Fruit fly (Drosophila melanogaster) whole organism, embryonic: Measurements from ENCODE around the gene TFAM.

Experiments
- Atf3 ChIP-seq: fragments of 200-800 bp; sonication (Bioruptor generic); optimal IDR thresholded peaks from 3 replicates; lab custom pipeline; 2016; ENCODE audit warnings: missing biosample characterization, missing genetic modification characterization
- BtbVII ChIP-seq: fragments of 200-800 bp; sonication (Bioruptor generic); optimal IDR thresholded peaks from 3 replicates; lab custom pipeline; 2017; ENCODE audit warnings: missing biosample characterization, mild to moderate bottlenecking, missing genetic modification characterization
- CG11560 ChIP-seq: fragments of 200-800 bp; sonication (Bioruptor generic); IDR thresholded peaks from 3 replicates; pipeline ENCODE4 v1.3.6; 2022; ENCODE audit warnings: missing biosample characterization, missing genetic modification characterization
- CG11695 ChIP-seq: fragments of 200-800 bp; sonication (Bioruptor generic); IDR thresholded peaks from 3 replicates; pipeline ENCODE4 v1.3.6; 2022; ENCODE audit warnings: missing biosample characterization, missing genetic modification characterization
- CG11696 ChIP-seq: fragments of 200-800 bp; sonication (Bioruptor generic); IDR thresholded peaks from 2 replicates; pipeline ENCODE4 v1.3.6; 2022; ENCODE audit warnings: missing biosample characterization, missing genetic modification characterization
- CG13123 ChIP-seq: fragments of 200-800 bp; sonication (Bioruptor generic); optimal IDR thresholded peaks from 2 replicates; lab custom pipeline; 2016; ENCODE audit warnings: missing biosample characterization, missing genetic modification characterization
- CG15073 ChIP-seq: fragments of 200-800 bp; sonication (Bioruptor generic); optimal IDR thresholded peaks from 2 replicates; lab custom pipeline; 2016; ENCODE audit warnings: missing biosample characterization, missing genetic modification characterization
- CG15601 ChIP-seq: fragments of 200-800 bp; sonication (Bioruptor generic); optimal IDR thresholded peaks from 3 replicates; lab custom pipeline; 2019; ENCODE audit warnings: missing biosample characterization, mild to moderate bottlenecking, missing genetic modification characterization, moderate library complexity
- CG16779 ChIP-seq: fragments of 200-800 bp; sonication (Bioruptor generic); IDR thresholded peaks from 2 replicates; pipeline ENCODE4 v1.3.6; 2022; ENCODE audit warnings: missing biosample characterization, missing genetic modification characterization
- CG2116 ChIP-seq: fragments of 200-800 bp; sonication (Bioruptor generic); optimal IDR thresholded peaks from 3 replicates; lab custom pipeline; 2018; ENCODE audit warnings: missing biosample characterization, mild to moderate bottlenecking, missing genetic modification characterization
- CG2120 ChIP-seq: fragments of 200-800 bp; sonication (Bioruptor generic); optimal IDR thresholded peaks from 3 replicates; lab custom pipeline; 2016; ENCODE audit warnings: missing biosample characterization, missing genetic modification characterization
- CG3163 ChIP-seq: fragments of 200-800 bp; sonication (Bioruptor generic); optimal IDR thresholded peaks from 3 replicates; lab custom pipeline; 2016; ENCODE audit warnings: missing biosample characterization, missing genetic modification characterization
- CG4707 ChIP-seq: fragments of 200-800 bp; sonication (Bioruptor generic); optimal IDR thresholded peaks from 2 replicates; lab custom pipeline; 2018; ENCODE audit warnings: missing biosample characterization, mild to moderate bottlenecking, missing genetic modification characterization, moderate library complexity
- CG5245 ChIP-seq: fragments of 200-800 bp; sonication (Bioruptor generic); optimal IDR thresholded peaks from 3 replicates; lab custom pipeline; 2016; ENCODE audit warnings: missing biosample characterization, missing genetic modification characterization
- CG6254 ChIP-seq: fragments of 200-800 bp; sonication (Bioruptor generic); optimal IDR thresholded peaks from 3 replicates; lab custom pipeline; 2017; ENCODE audit warnings: mild to moderate bottlenecking, missing biosample characterization, missing genetic modification reagents, missing genetic modification characterization
- CG6654 ChIP-seq: fragments of 200-800 bp; sonication (Bioruptor generic); optimal IDR thresholded peaks from 2 replicates; lab custom pipeline; 2017; ENCODE audit warnings: missing biosample characterization, mild to moderate bottlenecking, missing genetic modification characterization
- CG6813 ChIP-seq: fragments of 200-800 bp; sonication (Bioruptor generic); optimal IDR thresholded peaks from 2 replicates; lab custom pipeline; 2017; ENCODE audit warnings: missing biosample characterization, missing genetic modification characterization, mild to moderate bottlenecking, moderate library complexity, missing genetic modification reagents
- CG7357 ChIP-seq: fragments of 200-800 bp; sonication (Bioruptor generic); IDR thresholded peaks from 3 replicates; pipeline ENCODE4 v1.3.6; 2022; ENCODE audit warnings: missing biosample characterization, missing genetic modification characterization
- CG7556 ChIP-seq: fragments of 200-800 bp; sonication (Bioruptor generic); optimal IDR thresholded peaks from 2 replicates; lab custom pipeline; 2017; ENCODE audit warnings: missing biosample characterization, mild to moderate bottlenecking, missing genetic modification characterization
- CG8478 ChIP-seq: fragments of >200 bp; optimal IDR thresholded peaks from 2 replicates; lab custom pipeline; 2018
- CG9215 ChIP-seq: fragments of 200-800 bp; sonication (Bioruptor generic); IDR thresholded peaks from 2 replicates; pipeline ENCODE4 v1.3.6; 2022; ENCODE audit warnings: missing biosample characterization, missing genetic modification characterization
- Chrac-16 ChIP-seq: fragments of 200-800 bp; sonication (Bioruptor generic); optimal IDR thresholded peaks from 3 replicates; lab custom pipeline; 2016; ENCODE audit warnings: missing biosample characterization, missing genetic modification characterization
- D19A ChIP-seq: fragments of 200-800 bp; optimal IDR thresholded peaks from 3 replicates; lab custom pipeline; 2019; ENCODE audit warnings: missing biosample characterization, mild to moderate bottlenecking, missing genetic modification characterization, moderate library complexity
- D19B ChIP-seq: fragments of 200-800 bp; sonication (Bioruptor generic); optimal IDR thresholded peaks from 2 replicates; lab custom pipeline; 2017; ENCODE audit warnings: missing biosample characterization, mild to moderate bottlenecking, missing genetic modification characterization
- HLH3B ChIP-seq: fragments of 200-800 bp; sonication (Bioruptor generic); IDR thresholded peaks from 2 replicates; pipeline ENCODE4 v1.3.6; 2022; ENCODE audit warnings: missing biosample characterization, missing genetic modification characterization
- Hand ChIP-seq: fragments of 200-800 bp; sonication (Bioruptor generic); optimal IDR thresholded peaks from 2 replicates; lab custom pipeline; 2017; ENCODE audit warnings: mild to moderate bottlenecking, missing biosample characterization, missing genetic modification reagents, missing genetic modification characterization
- Kr ChIP-seq: fragments of 200-800 bp; sonication (Bioruptor generic); optimal IDR thresholded peaks from 2 replicates; lab custom pipeline; 2017; ENCODE audit warnings: missing biosample characterization, mild to moderate bottlenecking, missing genetic modification characterization
- Med ChIP-seq: fragments of 200-800 bp; sonication (Bioruptor generic); peaks from one replicate; lab custom pipeline; 2016; ENCODE audit warnings: missing biosample characterization, missing genetic modification characterization, mild to moderate bottlenecking, inconsistent platforms, moderate library complexity
- Sry-δ ChIP-seq: fragments of 200-800 bp; sonication (Bioruptor generic); optimal IDR thresholded peaks from 2 replicates; lab custom pipeline; 2016; ENCODE audit warnings: missing biosample characterization, missing genetic modification characterization
- Stat92E ChIP-seq, 3 experiments: fragments of >200 bp in 2 of 3; fragments of 200-800 bp in 1 of 3; sonication (Bioruptor generic) in 1 of 3; optimal IDR thresholded peaks; 2 replicates each; lab custom pipeline; 2017 to 2019; ENCODE audit warnings: missing biosample characterization in 3 of 3, missing genetic modification characterization in 3 of 3, mild to moderate bottlenecking in 1 of 3, moderate library complexity in 1 of 3
- Trl ChIP-seq, 3 experiments: fragments of >200 bp in 2 of 3; fragments of 200-800 bp in 1 of 3; sonication (Bioruptor generic) in 1 of 3; optimal IDR thresholded peaks; 2 replicates in 1 of 3; 3 replicates in 2 of 3; lab custom pipeline; 2016 to 2017; ENCODE audit warnings: missing biosample characterization in 1 of 3, missing genetic modification characterization in 1 of 3
- amos ChIP-seq: fragments of 200-800 bp; sonication (Bioruptor generic); IDR thresholded peaks from 2 replicates; pipeline ENCODE4 v1.3.6; 2022; ENCODE audit warnings: missing biosample characterization, missing genetic modification characterization; ENCODE audit not compliant: partially characterized antibody
- ase ChIP-seq: fragments of 200-800 bp; sonication (Bioruptor generic); IDR thresholded peaks from 3 replicates; pipeline ENCODE4 v1.3.6; 2022; ENCODE audit warnings: missing biosample characterization, missing genetic modification characterization
- bsh ChIP-seq, 2 experiments: fragments of 200-800 bp; sonication (Bioruptor generic); optimal IDR thresholded peaks; 2 replicates each; lab custom pipeline; 2017 to 2018; ENCODE audit warnings: mild to moderate bottlenecking in 2 of 2, missing biosample characterization in 2 of 2, missing genetic modification characterization in 2 of 2, moderate library complexity in 1 of 2
- cas ChIP-seq: fragments of 200-800 bp; sonication (Bioruptor generic); IDR thresholded peaks from 2 replicates; pipeline ENCODE4 v1.3.6; 2022; ENCODE audit warnings: missing biosample characterization, missing genetic modification characterization
- croc ChIP-seq: fragments of 200-800 bp; sonication (Bioruptor generic); conservative IDR thresholded peaks from 3 replicates; pipeline ENCODE4 v1.3.6; 2022; ENCODE audit warnings: missing biosample characterization, missing genetic modification characterization
- cwo ChIP-seq: fragments of 200-800 bp; sonication (Bioruptor generic); optimal IDR thresholded peaks from 3 replicates; lab custom pipeline; 2017; ENCODE audit warnings: missing biosample characterization, missing genetic modification characterization, mild to moderate bottlenecking, moderate library complexity, missing genetic modification reagents
- fd64A ChIP-seq: fragments of 200-800 bp; sonication (Bioruptor generic); optimal IDR thresholded peaks from 3 replicates; lab custom pipeline; 2018; ENCODE audit warnings: missing biosample characterization, mild to moderate bottlenecking, missing genetic modification characterization
- her ChIP-seq: fragments of 200-800 bp; sonication (Bioruptor generic); optimal IDR thresholded peaks from 2 replicates; lab custom pipeline; 2016; ENCODE audit warnings: missing biosample characterization, missing genetic modification characterization
- hkb ChIP-seq, 2 experiments: fragments of 200-800 bp in 1 of 2; fragments of >200 bp in 1 of 2; sonication (Bioruptor generic) in 1 of 2; IDR thresholded peaks in 1 of 2; optimal IDR thresholded peaks in 1 of 2; 2 replicates each; pipeline versions ENCODE4 v1.3.6 to Lab custom; 2017 to 2022; ENCODE audit warnings: missing biosample characterization in 1 of 2, missing genetic modification characterization in 1 of 2
- lab ChIP-seq: fragments of 200-800 bp; sonication (Bioruptor generic); optimal IDR thresholded peaks from 3 replicates; lab custom pipeline; 2017; ENCODE audit warnings: missing biosample characterization, missing genetic modification characterization, mild to moderate bottlenecking, moderate library complexity, missing genetic modification reagents
- lov ChIP-seq, 2 experiments: fragments of 200-800 bp in 1 of 2; fragments of >200 bp in 1 of 2; sonication (Bioruptor generic) in 1 of 2; IDR thresholded peaks in 1 of 2; optimal IDR thresholded peaks in 1 of 2; 2 replicates in 1 of 2; 3 replicates in 1 of 2; pipeline versions ENCODE4 v1.3.6 to Lab custom; 2017 to 2022; ENCODE audit warnings: missing biosample characterization in 1 of 2, missing genetic modification characterization in 1 of 2
- mam ChIP-seq: fragments of 200-800 bp; sonication (Bioruptor generic); optimal IDR thresholded peaks from 3 replicates; lab custom pipeline; 2016; ENCODE audit warnings: missing biosample characterization, missing genetic modification characterization
- odd ChIP-seq: fragments of 200-800 bp; sonication (Bioruptor generic); optimal IDR thresholded peaks from 2 replicates; lab custom pipeline; 2017; ENCODE audit warnings: missing biosample characterization, mild to moderate bottlenecking, missing genetic modification characterization
- onecut ChIP-seq: fragments of 200-800 bp; sonication (Bioruptor generic); IDR thresholded peaks from 2 replicates; pipeline ENCODE4 v1.3.6; 2022; ENCODE audit warnings: missing biosample characterization, missing genetic modification characterization
- pho ChIP-seq: fragments of 200-800 bp; sonication (Bioruptor generic); optimal IDR thresholded peaks from 2 replicates; lab custom pipeline; 2016; ENCODE audit warnings: missing biosample characterization, missing genetic modification characterization
- sob ChIP-seq: fragments of 200-800 bp; sonication (Bioruptor generic); IDR thresholded peaks from 2 replicates; pipeline ENCODE4 v1.3.6; 2022; ENCODE audit warnings: missing biosample characterization, missing genetic modification characterization
- tll ChIP-seq, 2 experiments: fragments of 200-800 bp in 1 of 2; fragments of >200 bp in 1 of 2; sonication (Bioruptor generic) in 1 of 2; optimal IDR thresholded peaks; 2 replicates each; lab custom pipeline; 2017 to 2019; ENCODE audit warnings: missing biosample characterization in 2 of 2, missing genetic modification characterization in 2 of 2, mild to moderate bottlenecking in 1 of 2, moderate library complexity in 1 of 2
- unpg ChIP-seq: fragments of 200-800 bp; sonication (Bioruptor generic); optimal IDR thresholded peaks from 3 replicates; lab custom pipeline; 2018; ENCODE audit warnings: missing biosample characterization, mild to moderate bottlenecking, missing genetic modification characterization, moderate library complexity
- wek ChIP-seq: fragments of 200-800 bp; sonication (Bioruptor generic); optimal IDR thresholded peaks from 3 replicates; lab custom pipeline; 2018; ENCODE audit warnings: missing biosample characterization, mild to moderate bottlenecking, missing genetic modification characterization, moderate library complexity

Gene TFAM

DNA sequence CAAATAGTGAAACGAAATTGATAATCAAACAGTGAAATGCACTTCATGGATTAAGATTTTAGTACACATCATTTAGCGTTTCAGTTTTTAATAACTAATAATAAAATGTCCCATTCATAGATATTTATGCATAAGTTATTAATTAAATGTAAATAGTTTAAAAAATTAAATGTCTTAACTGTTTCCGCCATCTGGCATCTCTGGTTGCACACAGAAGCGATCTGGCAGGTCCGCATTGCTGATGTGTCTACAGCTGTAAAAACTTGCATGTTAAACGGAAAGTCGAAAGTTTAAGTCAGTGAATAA, 11.6 kb upstream of the TFAM start, which contains the start of gene Srp72 (continued):
- no peak for TF ChIP-seq hkb (optimal IDR thresholded peaks at IDR 0.05; lab: Kevin White, UChicago)
- TF ChIP-seq hkb (GFP tag; IDR thresholded peaks at IDR 0.05; lab: Robert Waterston, UW): peak; percentile 63
- no peak for TF ChIP-seq fd64A (GFP tag; lab: Kevin White, UChicago)
- TF ChIP-seq CG15073 (GFP tag; lab: Kevin White, UChicago): no peak
- no peak for TF ChIP-seq Sry-δ (GFP tag; lab: Kevin White, UChicago)
- no peak for TF ChIP-seq ase
- peak; percentile 13 for TF ChIP-seq CG15601 (tag; lab: Kevin White, UChicago)
- peak; percentile 8 for TF ChIP-seq Chrac-16 (GFP tag; lab: Kevin White, UChicago)
- TF ChIP-seq CG7357: peak; percentile 14; the same call in 1 of the 3 replicates
- no peak for TF ChIP-seq CG6254 (GFP tag; lab: Kevin White, UChicago)
- no peak for TF ChIP-seq amos (GFP tag; lab: Robert Waterston, UW)
- no peak for TF ChIP-seq pho
- no peak for TF ChIP-seq CG7556 (GFP tag; lab: Kevin White, UChicago)
- TF ChIP-seq Hand: no peak
- no peak for TF ChIP-seq CG6813
- TF ChIP-seq lab: peak; percentile 58
- TF ChIP-seq unpg: peak; percentile 45
- peak; percentile 43; the same call in 1 of the 2 replicates for TF ChIP-seq CG9215 (GFP tag; lab: Robert Waterston, UW)
- no peak for TF ChIP-seq CG4707 (GFP tag; lab: Kevin White, UChicago)
- no peak for TF ChIP-seq Trl (optimal IDR thresholded peaks at IDR 0.05; lab: Kevin White, UChicago)
- TF ChIP-seq Trl (GFP tag; optimal IDR thresholded peaks at IDR 0.05; lab: Kevin White, UChicago): peak; percentile 0
- TF ChIP-seq mam: no peak
- no peak for TF ChIP-seq tll (GFP tag; optimal IDR thresholded peaks at IDR 0.05; lab: Kevin White, UChicago)
- TF ChIP-seq CG2116 (GFP tag; lab: Kevin White, UChicago): peak; percentile 18
- TF ChIP-seq BtbVII (GFP tag; lab: Kevin White, UChicago): no peak
- no peak for TF ChIP-seq onecut (GFP tag; lab: Robert Waterston, UW)
- TF ChIP-seq croc (GFP tag; lab: Robert Waterston, UW): no peak
- TF ChIP-seq sob (GFP tag; lab: Robert Waterston, UW): 0 out of 2 replicates have a peak, but pooled peaks have one; percentile 12
- peak; percentile 51; the same call in 1 of the 2 replicates for TF ChIP-seq HLH3B (GFP tag; lab: Robert Waterston, UW)
- peak in 1 of 2 experiments; percentile 47 for TF ChIP-seq bsh (GFP tag; optimal IDR thresholded peaks at IDR 0.05; lab: Kevin White, UChicago)
- no peak for TF ChIP-seq Kr (GFP tag; lab: Kevin White, UChicago)
- TF ChIP-seq CG11560 (tag; lab: Robert Waterston, UW): no peak
- TF ChIP-seq D19A: peak; percentile 20
- no peak for TF ChIP-seq CG3163
- peak; percentile 34 for TF ChIP-seq CG5245
- TF ChIP-seq CG16779 (GFP tag; lab: Robert Waterston, UW): no peak
- no peak for TF ChIP-seq odd (GFP tag; lab: Kevin White, UChicago)
- TF ChIP-seq CG8478 (lab: Kevin White, UChicago): no peak
- no peak for TF ChIP-seq CG13123
- TF ChIP-seq lov (optimal IDR thresholded peaks at IDR 0.05; lab: Kevin White, UChicago): no peak
- no peak for TF ChIP-seq lov (GFP tag; IDR thresholded peaks at IDR 0.05; lab: Robert Waterston, UW)
- TF ChIP-seq CG2120 (GFP tag; lab: Kevin White, UChicago): peak; percentile 51
- TF ChIP-seq Stat92E (GFP tag; optimal IDR thresholded peaks at IDR 0.05; lab: Kevin White, UChicago): no peak
- TF ChIP-seq CG11695 (GFP tag; lab: Robert Waterston, UW): peak; percentile 68; the same call in 2 of the 3 replicates
- no peak for TF ChIP-seq wek (GFP tag; lab: Kevin White, UChicago)
- TF ChIP-seq cas: no peak
- no peak for TF ChIP-seq her
- no peak for TF ChIP-seq CG11696 (GFP tag; lab: Robert Waterston, UW)
- peak; percentile 10 for TF ChIP-seq cwo (GFP tag; lab: Kevin White, UChicago)
- no peak for TF ChIP-seq Atf3 (GFP tag; lab: Kevin White, UChicago)
- TF ChIP-seq CG6654 (GFP tag; lab: Kevin White, UChicago): no peak
- TF ChIP-seq Med (GFP tag; lab: Kevin White, UChicago): peak; percentile 86
- no peak for TF ChIP-seq D19B (GFP tag; lab: Kevin White, UChicago)
